Worm (Caenorhabditis elegans) whole organism, L3 larva: ENCODE measurements around the gene F07F6.4.
A peak's percentile ranks its signal among the peaks of the same experiment; 100 is the strongest.

Experiments
- R02D3.7 ChIP-seq: fragments of 150-350 bp; optimal IDR thresholded peaks from 2 replicates; lab custom pipeline; 2014; ENCODE audit warnings: missing biosample characterization, missing genetic modification characterization
- aly-2 ChIP-seq: fragments of 150-350 bp; optimal IDR thresholded peaks from 2 replicates; lab custom pipeline; 2014; ENCODE audit warnings: missing biosample characterization, missing genetic modification characterization
- ama-1 ChIP-seq: fragments of 150-350 bp; optimal IDR thresholded peaks from 2 replicates; lab custom pipeline; 2018
- ceh-28 ChIP-seq: fragments of 150-350 bp; optimal IDR thresholded peaks from 2 replicates; lab custom pipeline; 2014; ENCODE audit warnings: missing biosample characterization, missing genetic modification reagents, missing genetic modification characterization
- ceh-82 ChIP-seq: fragments of 150-350 bp; optimal IDR thresholded peaks from 2 replicates; lab custom pipeline; 2014; ENCODE audit warnings: missing biosample characterization, missing genetic modification characterization
- ceh-9 ChIP-seq: sonication (generic microtip); optimal IDR thresholded peaks from 2 replicates; lab custom pipeline; 2018; ENCODE audit warnings: missing biosample characterization, missing genetic modification characterization
- daf-12 ChIP-seq: fragments of 150-350 bp; optimal IDR thresholded peaks from 2 replicates; lab custom pipeline; 2014; ENCODE audit warnings: missing biosample characterization, missing genetic modification reagents, missing genetic modification characterization
- egl-27 ChIP-seq: sonication (generic microtip); optimal IDR thresholded peaks from 4 replicates; lab custom pipeline; 2017; ENCODE audit warnings: missing biosample characterization, missing genetic modification reagents, missing genetic modification characterization
- egl-5 ChIP-seq: fragments of 150-350 bp; optimal IDR thresholded peaks from 2 replicates; lab custom pipeline; 2017; ENCODE audit warnings: missing biosample characterization, missing genetic modification reagents, missing genetic modification characterization, inconsistent platforms
- elt-1 ChIP-seq: fragments of 150-350 bp; optimal IDR thresholded peaks from 2 replicates; lab custom pipeline; 2014; ENCODE audit warnings: missing biosample characterization, missing genetic modification characterization
- elt-2 ChIP-seq: sonication (generic microtip); optimal IDR thresholded peaks from 2 replicates; lab custom pipeline; 2016; ENCODE audit warnings: missing genetic modification reagents, mild to moderate bottlenecking, missing genetic modification characterization, missing compliant biosample characterization
- fkh-10 ChIP-seq: sonication (generic microtip); optimal IDR thresholded peaks from 2 replicates; lab custom pipeline; 2017; ENCODE audit warnings: missing biosample characterization, missing genetic modification reagents, missing genetic modification characterization
- fkh-2 ChIP-seq: fragments of 150-350 bp; optimal IDR thresholded peaks from 2 replicates; lab custom pipeline; 2014; ENCODE audit warnings: missing biosample characterization, missing genetic modification reagents, missing genetic modification characterization
- fos-1 ChIP-seq: fragments of 150-350 bp; optimal IDR thresholded peaks from 2 replicates; lab custom pipeline; 2014; ENCODE audit warnings: missing biosample characterization, missing genetic modification characterization
- hmg-11 ChIP-seq: sonication (generic microtip); optimal IDR thresholded peaks from 2 replicates; lab custom pipeline; 2016; ENCODE audit warnings: missing genetic modification characterization, missing compliant biosample characterization
- jun-1 ChIP-seq: fragments of 150-350 bp; optimal IDR thresholded peaks from 2 replicates; lab custom pipeline; 2014; ENCODE audit warnings: missing biosample characterization, missing genetic modification reagents, missing genetic modification characterization
- lin-15B ChIP-seq: fragments of 150-350 bp; optimal IDR thresholded peaks from 2 replicates; lab custom pipeline; 2014; ENCODE audit warnings: missing biosample characterization, missing genetic modification characterization
- lin-39 ChIP-seq: fragments of 150-350 bp; optimal IDR thresholded peaks from 2 replicates; lab custom pipeline; 2018; ENCODE audit warnings: missing biosample characterization, missing genetic modification reagents, missing genetic modification characterization
- mdl-1 ChIP-seq: fragments of 150-350 bp; optimal IDR thresholded peaks from 2 replicates; lab custom pipeline; 2014; ENCODE audit warnings: missing biosample characterization, missing genetic modification characterization
- mml-1 ChIP-seq: fragments of 150-350 bp; sonication (generic microtip); optimal IDR thresholded peaks from 3 replicates; lab custom pipeline; 2014; ENCODE audit warnings: missing biosample characterization, missing genetic modification characterization
- nfya-1 ChIP-seq: sonication (generic microtip); optimal IDR thresholded peaks from 2 replicates; lab custom pipeline; 2017; ENCODE audit warnings: missing genetic modification characterization, mild to moderate bottlenecking, missing compliant biosample characterization, antibody characterized with exemption, moderate library complexity; ENCODE audit not compliant: insufficient read depth
- nhr-12 ChIP-seq: fragments of 150-350 bp; optimal IDR thresholded peaks from 2 replicates; lab custom pipeline; 2014; ENCODE audit warnings: missing biosample characterization, missing genetic modification characterization
- nhr-23 ChIP-seq: fragments of 150-350 bp; optimal IDR thresholded peaks from 2 replicates; lab custom pipeline; 2014; ENCODE audit warnings: missing biosample characterization, missing genetic modification reagents, missing genetic modification characterization
- nhr-237 ChIP-seq: fragments of 150-350 bp; optimal IDR thresholded peaks from 2 replicates; lab custom pipeline; 2014; ENCODE audit warnings: missing biosample characterization, missing genetic modification characterization
- nhr-25 ChIP-seq: sonication (generic microtip); optimal IDR thresholded peaks from 2 replicates; lab custom pipeline; 2017; ENCODE audit warnings: missing biosample characterization, missing genetic modification characterization
- nhr-28 ChIP-seq: fragments of 150-350 bp; optimal IDR thresholded peaks from 2 replicates; lab custom pipeline; 2014; ENCODE audit warnings: missing biosample characterization, missing genetic modification characterization
- nhr-43 ChIP-seq: sonication (generic microtip); optimal IDR thresholded peaks from 2 replicates; lab custom pipeline; 2016; ENCODE audit warnings: mild to moderate bottlenecking, missing genetic modification characterization, missing compliant biosample characterization; ENCODE audit not compliant: poor library complexity, severe bottlenecking
- nhr-76 ChIP-seq: fragments of 150-350 bp; sonication (generic microtip); optimal IDR thresholded peaks from 5 replicates; lab custom pipeline; 2014; ENCODE audit warnings: missing biosample characterization, missing genetic modification characterization
- nhr-77 ChIP-seq: fragments of 150-350 bp; optimal IDR thresholded peaks from 2 replicates; lab custom pipeline; 2014; ENCODE audit warnings: missing biosample characterization, missing genetic modification characterization
- pha-4 ChIP-seq: fragments of 150-350 bp; optimal IDR thresholded peaks from 2 replicates; lab custom pipeline; 2014; ENCODE audit warnings: missing biosample characterization, missing genetic modification reagents, missing genetic modification characterization
- pqm-1 ChIP-seq: fragments of 150-350 bp; optimal IDR thresholded peaks from 2 replicates; lab custom pipeline; 2017; ENCODE audit warnings: missing biosample characterization, missing genetic modification characterization, inconsistent platforms
- skn-1 ChIP-seq: fragments of 150-350 bp; optimal IDR thresholded peaks from 2 replicates; lab custom pipeline; 2014; ENCODE audit warnings: missing biosample characterization, missing genetic modification characterization
- snpc-4 ChIP-seq: fragments of 150-350 bp; optimal IDR thresholded peaks from 2 replicates; lab custom pipeline; 2014; ENCODE audit warnings: missing biosample characterization, missing genetic modification characterization
- tbx-2 ChIP-seq: sonication (generic microtip); optimal IDR thresholded peaks from 2 replicates; lab custom pipeline; 2016; ENCODE audit warnings: mild to moderate bottlenecking, missing genetic modification characterization, missing compliant biosample characterization
- unc-39 ChIP-seq: sonication (generic microtip); optimal IDR thresholded peaks from 4 replicates; lab custom pipeline; 2017; ENCODE audit warnings: missing biosample characterization, missing genetic modification characterization
- unc-62 ChIP-seq: fragments of 150-350 bp; sonication (generic microtip); optimal IDR thresholded peaks from 4 replicates; lab custom pipeline; 2014; ENCODE audit warnings: missing biosample characterization, missing genetic modification reagents, missing genetic modification characterization
- ztf-11 ChIP-seq: fragments of 150-350 bp; optimal IDR thresholded peaks from 2 replicates; lab custom pipeline; 2014; ENCODE audit warnings: missing biosample characterization, missing genetic modification characterization
- ztf-4 ChIP-seq: fragments of 150-350 bp; optimal IDR thresholded peaks from 2 replicates; lab custom pipeline; 2014; ENCODE audit warnings: missing biosample characterization, missing genetic modification characterization

The F07F6.4 gene

ce11 chrII:5399201-5399600 is 30.2 kb downstream of the F07F6.4 start, which contains the start of gene mog-5:
mog-5 (plus strand) TSS chrII:5399538.
- TF ChIP-seq nhr-23 (no peak), unc-39 (tag; lab: Kevin White, UChicago) (no peak), nhr-237 (tag; lab: Kevin White, UChicago) (no peak), snpc-4 (tag; lab: Kevin White, UChicago) (no peak), hmg-11 (tag; lab: Kevin White, UChicago) (peak; percentile 30), nfya-1 (tag; lab: Kevin White, UChicago) (no peak), fkh-10 (GFP tag; lab: Kevin White, UChicago) (no peak), nhr-25 (tag; lab: Kevin White, UChicago) (no peak), pha-4 (tag; lab: Kevin White, UChicago) (peak; percentile 50), elt-1 (no peak), elt-2 (tag; lab: Kevin White, UChicago) (peak; percentile 40), lin-15B (tag; lab: Kevin White, UChicago) (no peak), skn-1 (no peak), fos-1 (tag; lab: Kevin White, UChicago) (no peak)

ce11 chrII:5398779-5399178 is 30.6 kb downstream of the F07F6.4 start, which contains the start of gene fbxl-3:
fbxl-3 (minus strand) TSS chrII:5398902.
- TF ChIP-seq nhr-237 (tag; lab: Kevin White, UChicago), result no peak
- peak; percentile 22 for TF ChIP-seq hmg-11 (tag; lab: Kevin White, UChicago)
- no peak for TF ChIP-seq fos-1 (tag; lab: Kevin White, UChicago)

ce11 chrII:5395594-5395993 is 33.8 kb downstream of the F07F6.4 start, which contains the start of gene pink-1:
pink-1 (minus strand) TSS chrII:5395694.
- TF ChIP-seq egl-5 (tag; lab: Kevin White, UChicago) (no peak), fkh-2 (tag; lab: Kevin White, UChicago) (no peak), nhr-23 (no peak), daf-12 (tag; lab: Kevin White, UChicago) (no peak), nhr-76 (tag; lab: Kevin White, UChicago) (no peak), snpc-4 (tag; lab: Kevin White, UChicago) (no peak)
- TF ChIP-seq, all 47 proteins: peak for 0

- TF ChIP-seq mml-1 (tag; lab: Kevin White, UChicago) (no peak), ztf-11 (tag; lab: Kevin White, UChicago) (no peak), ztf-4 (tag; lab: Kevin White, UChicago) (no peak), unc-62 (GFP tag; lab: Kevin White, UChicago) (no peak)
These were observed 36.3 kb downstream of the F07F6.4 start, which contains the start of gene brap-2 for ce11 chrII:5393090-5393489. brap-2 (minus strand) TSS chrII:5393190.

ce11 chrII:5391447-5391846 is 37.9 kb downstream of the F07F6.4 start:
- TF ChIP-seq mml-1 (tag; lab: Kevin White, UChicago), result no peak
- no peak for TF ChIP-seq fkh-10 (GFP tag; lab: Kevin White, UChicago)
- no peak for TF ChIP-seq snpc-4 (tag; lab: Kevin White, UChicago)
- TF ChIP-seq elt-1, result no peak
- TF ChIP-seq skn-1, result no peak
- TF ChIP-seq nfya-1 (tag; lab: Kevin White, UChicago), result no peak
- TF ChIP-seq nhr-77, result no peak
- no peak for TF ChIP-seq ceh-9
- no peak for TF ChIP-seq nhr-76 (tag; lab: Kevin White, UChicago)
- TF ChIP-seq nhr-43 (tag; lab: Kevin White, UChicago), result no peak
- no peak for TF ChIP-seq ztf-4 (tag; lab: Kevin White, UChicago)
- no peak for TF ChIP-seq egl-5 (tag; lab: Kevin White, UChicago)
- TF ChIP-seq ceh-82 (tag; lab: Kevin White, UChicago), result no peak
- no peak for TF ChIP-seq nhr-28 (tag; lab: Kevin White, UChicago)
- TF ChIP-seq mdl-1, result no peak
- TF ChIP-seq nhr-12 (tag; lab: Kevin White, UChicago), result no peak
- TF ChIP-seq, all 47 proteins: peak for 0

- peak; percentile 92 for TF ChIP-seq nhr-25 (tag; lab: Kevin White, UChicago)
- peak; percentile 11 for TF ChIP-seq ceh-82 (tag; lab: Kevin White, UChicago)
- peak; percentile 75 for TF ChIP-seq lin-15B (tag; lab: Kevin White, UChicago)
- TF ChIP-seq nhr-23, result peak; percentile 92
- TF ChIP-seq hmg-11 (tag; lab: Kevin White, UChicago), result peak; percentile 51
- TF ChIP-seq fkh-2 (tag; lab: Kevin White, UChicago), result no peak
- peak; percentile 55 for TF ChIP-seq ceh-28
- TF ChIP-seq R02D3.7 (tag; lab: Kevin White, UChicago), result peak; percentile 61
- peak; percentile 82 for TF ChIP-seq nfya-1 (tag; lab: Kevin White, UChicago)
- TF ChIP-seq snpc-4 (tag; lab: Kevin White, UChicago), result peak; percentile 75
- peak; percentile 79 for TF ChIP-seq elt-2 (tag; lab: Kevin White, UChicago)
- TF ChIP-seq tbx-2 (tag; lab: Kevin White, UChicago), result peak; percentile 66
- no peak for TF ChIP-seq egl-27 (tag; lab: Kevin White, UChicago)
- peak; percentile 90 for TF ChIP-seq pha-4 (tag; lab: Kevin White, UChicago)
- TF ChIP-seq lin-39 (tag; lab: Kevin White, UChicago), result peak; percentile 79
- peak; percentile 86 for TF ChIP-seq nhr-43 (tag; lab: Kevin White, UChicago)
- peak; percentile 71 for TF ChIP-seq jun-1 (tag; lab: Kevin White, UChicago)
- TF ChIP-seq skn-1, result peak; percentile 57
- TF ChIP-seq ama-1, result peak; percentile 73
- TF ChIP-seq egl-5 (tag; lab: Kevin White, UChicago), result peak; percentile 64
- peak; percentile 5 for TF ChIP-seq aly-2 (tag; lab: Kevin White, UChicago)
- no peak for TF ChIP-seq ztf-11 (tag; lab: Kevin White, UChicago)
- peak; percentile 58 for TF ChIP-seq ztf-4 (tag; lab: Kevin White, UChicago)
- peak; percentile 29 for TF ChIP-seq pqm-1 (tag; lab: Kevin White, UChicago)
- no peak for TF ChIP-seq daf-12 (tag; lab: Kevin White, UChicago)
These were observed 39.5 kb downstream of the F07F6.4 start, which contains the start of gene ndx-6 for ce11 chrII:5389831-5390323. ndx-6 (minus strand) TSS chrII:5389881.
